Worm (Caenorhabditis elegans) whole organism, dauer: Measurements from ENCODE around the gene tre-3.

ENCODE experiments used
- unc-62 ChIP-seq: sonication (generic microtip); optimal IDR thresholded peaks from 2 replicates; lab custom pipeline; 2017; ENCODE audit warnings: missing biosample characterization, missing genetic modification reagents, missing genetic modification characterization

Gene tre-3

ce11 chrV:11716930-11717329 is 1.2 kb upstream of the tre-3 start:
- TF ChIP-seq unc-62 (GFP tag; lab: Kevin White, UChicago) = no peak

ce11 chrV:11711751-11712150 is 4.0 kb downstream of the tre-3 start:
- TF ChIP-seq unc-62 (GFP tag; lab: Kevin White, UChicago) = no peak

ce11 chrV:11706353-11706752 is 9.3 kb downstream of the tre-3 start:
- TF ChIP-seq unc-62 (GFP tag; lab: Kevin White, UChicago) = no peak

- no peak for TF ChIP-seq unc-62 (GFP tag; lab: Kevin White, UChicago)
Observed at ce11 chrV:11705399-11705798, 10.3 kb downstream of the tre-3 start, which contains the start of gene ceh-32. ceh-32 (minus strand) TSS chrV:11705400.

- TF ChIP-seq unc-62 (GFP tag; lab: Kevin White, UChicago) = no peak
Observed at ce11 chrV:11704658-11705057, 11.0 kb downstream of the tre-3 start.

ce11 chrV:11697482-11697881 is 18.2 kb downstream of the tre-3 start:
- TF ChIP-seq unc-62 (GFP tag; lab: Kevin White, UChicago) = no peak

ce11 chrV:11695597-11695996 is 20.1 kb downstream of the tre-3 start, which contains the start of gene W05E10.5:
W05E10.5 (minus strand) TSS chrV:11695697.
- no peak for TF ChIP-seq unc-62 (GFP tag; lab: Kevin White, UChicago)

- no peak for TF ChIP-seq unc-62 (GFP tag; lab: Kevin White, UChicago)
Observed at ce11 chrV:11691553-11691952, 24.1 kb downstream of the tre-3 start, which contains the start of gene W05E10.1. W05E10.1 (minus strand) TSS chrV:11691691.

ce11 chrV:11686877-11687276 is 28.8 kb downstream of the tre-3 start, which contains the start of gene W05E10.2:
W05E10.2 (plus strand) TSS chrV:11687177.
- TF ChIP-seq unc-62 (GFP tag; lab: Kevin White, UChicago) = no peak

ce11 chrV:11682858-11683257 is 32.8 kb downstream of the tre-3 start:
- TF ChIP-seq unc-62 (GFP tag; lab: Kevin White, UChicago) = no peak

- no peak for TF ChIP-seq unc-62 (GFP tag; lab: Kevin White, UChicago)
Observed at ce11 chrV:11680519-11681203, 35.0 kb downstream of the tre-3 start.

- no peak for TF ChIP-seq unc-62 (GFP tag; lab: Kevin White, UChicago)
Observed at ce11 chrV:11677494-11677893, 38.2 kb downstream of the tre-3 start.

ce11 chrV:11677030-11677429 is 38.7 kb downstream of the tre-3 start:
- TF ChIP-seq unc-62 (GFP tag; lab: Kevin White, UChicago) = no peak

ce11 chrV:11676498-11676897 is 39.2 kb downstream of the tre-3 start:
- no peak for TF ChIP-seq unc-62 (GFP tag; lab: Kevin White, UChicago)

ce11 chrV:11675638-11676037 is 40.1 kb downstream of the tre-3 start, which contains the start of gene ape-1:
ape-1 (plus strand) TSS chrV:11675938.
- TF ChIP-seq unc-62 (GFP tag; lab: Kevin White, UChicago) = no peak

ce11 chrV:11674594-11675579 is 40.8 kb downstream of the tre-3 start:
- no peak for TF ChIP-seq unc-62 (GFP tag; lab: Kevin White, UChicago)
